Worm (Caenorhabditis elegans): ENCODE measurements around the gene F58B4.3.

The F58B4.3 gene

DNA sequence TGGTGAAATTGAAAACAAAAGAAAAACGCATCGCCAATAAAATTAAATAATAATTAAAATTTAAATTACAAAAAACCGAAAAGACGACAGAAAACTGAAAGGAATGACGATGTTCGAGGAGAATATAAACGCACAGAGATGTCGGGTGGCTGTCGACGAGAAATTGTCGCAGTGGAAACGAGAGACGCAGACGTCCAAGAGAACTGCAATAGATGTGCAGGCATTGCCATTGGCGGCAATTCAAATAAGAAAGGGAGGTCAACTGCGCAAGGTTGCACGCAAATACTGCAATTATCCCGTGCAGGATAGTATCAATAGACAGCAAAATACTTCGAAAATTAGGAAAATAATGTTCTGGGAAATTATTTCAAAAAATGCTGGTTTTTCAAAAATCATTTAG is 32.4 kb upstream of the F58B4.3 start (continued):
- TF ChIP-seq ZK185.1 (tag; optimal IDR thresholded peaks at IDR 0.05; ENCODE audit: poor library complexity, severe bottlenecking) (peak; percentile 97), lsy-27 (tag; optimal IDR thresholded peaks at IDR 0.05; ENCODE audit: borderline replicate concordance, insufficient read depth) (no peak), lsl-1 (GFP tag; optimal IDR thresholded peaks at IDR 0.05) (peak; percentile 87), B0035.1 (tag; optimal IDR thresholded peaks at IDR 0.05) (peak; percentile 86), F52B5.7 (tag; optimal IDR thresholded peaks at IDR 0.05) (peak; percentile 87), lin-26 (GFP tag; IDR thresholded peaks at IDR 0.05) (peak; percentile 84), mcd-1 (GFP tag; IDR thresholded peaks at IDR 0.05) (peak; percentile 98), chd-7 (tag; optimal IDR thresholded peaks at IDR 0.05) (peak; percentile 97), ceh-58 (GFP tag; IDR thresholded peaks at IDR 0.05) (0 out of 2 replicates have a peak, but pooled peaks have one; percentile 33), cebp-1 (GFP tag; IDR thresholded peaks at IDR 0.05) (peak; percentile 72; the same call in 1 of the 2 replicates), cebp-1 (tag; optimal IDR thresholded peaks at IDR 0.05) (peak; percentile 93), tbx-9 (tag; optimal IDR thresholded peaks at IDR 0.05; ENCODE audit: borderline replicate concordance) (no peak), gei-17 (GFP tag; optimal IDR thresholded peaks at IDR 0.05) (peak; percentile 82), dpff-1 (tag; optimal IDR thresholded peaks at IDR 0.05) (peak; percentile 84), F57C9.4 (tag; optimal IDR thresholded peaks at IDR 0.05) (peak; percentile 82), F23B12.7 (tag; optimal IDR thresholded peaks at IDR 0.05; ENCODE audit: insufficient read depth) (peak; percentile 89), Y67H2A.10 (GFP tag; conservative IDR thresholded peaks at IDR 0.05) (peak; percentile 91), K12H6.12 (tag; optimal IDR thresholded peaks at IDR 0.05) (peak; percentile 97), ztf-6 (GFP tag; IDR thresholded peaks at IDR 0.05) (peak; percentile 91), ztf-22 (GFP tag; optimal IDR thresholded peaks at IDR 0.05) (peak; percentile 98), sdz-38 (tag; optimal IDR thresholded peaks at IDR 0.05) (no peak), ama-1 (optimal IDR thresholded peaks at IDR 0.05) (peak; percentile 55), ama-1 (GFP tag; optimal IDR thresholded peaks at IDR 0.05) (peak in 1 of 2 experiments; percentile 69), hlh-26 (GFP tag; conservative IDR thresholded peaks at IDR 0.05) (no peak), egl-44 (GFP tag; IDR thresholded peaks at IDR 0.05) (peak; percentile 70; the same call in 1 of the 2 replicates), pha-4 (tag; optimal IDR thresholded peaks at IDR 0.05) (peak; percentile 99), ccch-3 (GFP tag; optimal IDR thresholded peaks at IDR 0.05) (peak; percentile 79), hmg-1.2 (GFP tag; IDR thresholded peaks at IDR 0.05) (peak; percentile 94), T07F8.4 (tag; optimal IDR thresholded peaks at IDR 0.05) (peak; percentile 81), ceh-27 (GFP tag; optimal IDR thresholded peaks at IDR 0.05) (peak; percentile 98), unc-62 (GFP tag; optimal IDR thresholded peaks at IDR 0.05) (peak; percentile 81), nhr-120 (GFP tag; IDR thresholded peaks at IDR 0.05) (0 out of 2 replicates have a peak, but pooled peaks have one; percentile 69), ets-4 (GFP tag; optimal IDR thresholded peaks at IDR 0.05) (peak; percentile 96), Y53G8AR.9 (GFP tag; conservative IDR thresholded peaks at IDR 0.05) (peak; percentile 98), egrh-3 (GFP tag; IDR thresholded peaks at IDR 0.05) (peak; percentile 73), F57A8.1 (GFP tag; optimal IDR thresholded peaks at IDR 0.05) (no peak), rpc-1 (optimal IDR thresholded peaks at IDR 0.05) (no peak), rpc-1 (tag; optimal IDR thresholded peaks at IDR 0.05) (no peak), tlf-1 (GFP tag; optimal IDR thresholded peaks at IDR 0.05) (peak; percentile 99), unc-130 (GFP tag; optimal IDR thresholded peaks at IDR 0.05) (peak; percentile 96), C06A6.2 (GFP tag; conservative IDR thresholded peaks at IDR 0.05) (peak; percentile 95), ceh-40 (GFP tag; IDR thresholded peaks at IDR 0.05) (peak; percentile 87), zim-3 (tag; optimal IDR thresholded peaks at IDR 0.05) (peak; percentile 94), ztf-25 (GFP tag; IDR thresholded peaks at IDR 0.05) (no peak), F33H1.4 (GFP tag; IDR thresholded peaks at IDR 0.05) (peak; percentile 88), somi-1 (GFP tag; optimal IDR thresholded peaks at IDR 0.05) (peak; percentile 95), athp-1 (tag; optimal IDR thresholded peaks at IDR 0.05) (peak; percentile 99), lin-40 (tag; optimal IDR thresholded peaks at IDR 0.05) (peak; percentile 98), T26A5.8 (tag; optimal IDR thresholded peaks at IDR 0.05) (peak; percentile 38), K11D2.4 (GFP tag; IDR thresholded peaks at IDR 0.05) (peak; percentile 96)

Data from whole organism, young adult.